Fruit fly (Drosophila melanogaster) whole organism, embryonic: ENCODE results near the gene Cipc.

Experiments
- Atf-2 ChIP-seq: fragments of 200-800 bp; sonication (Bioruptor generic); optimal IDR thresholded peaks from 2 replicates; lab custom pipeline; 2016; ENCODE audit warnings: missing biosample characterization, missing genetic modification characterization
- B-H2 ChIP-seq: fragments of 200-800 bp; sonication (Bioruptor generic); optimal IDR thresholded peaks from 2 replicates; lab custom pipeline; 2018; ENCODE audit warnings: missing biosample characterization, mild to moderate bottlenecking, missing genetic modification characterization
- CG11247 ChIP-seq: fragments of 200-800 bp; sonication (Bioruptor generic); IDR thresholded peaks from 2 replicates; pipeline ENCODE4 v1.3.6; 2022; ENCODE audit warnings: missing biosample characterization, missing genetic modification characterization
- CG12769 ChIP-seq: fragments of 200-800 bp; sonication (Bioruptor generic); optimal IDR thresholded peaks from 2 replicates; lab custom pipeline; 2019; ENCODE audit warnings: missing biosample characterization, mild to moderate bottlenecking, missing genetic modification characterization, moderate library complexity
- CG13123 ChIP-seq: fragments of 200-800 bp; sonication (Bioruptor generic); optimal IDR thresholded peaks from 2 replicates; lab custom pipeline; 2016; ENCODE audit warnings: missing biosample characterization, missing genetic modification characterization
- CG14050 ChIP-seq: fragments of 200-800 bp; sonication (Bioruptor generic); IDR thresholded peaks from 3 replicates; pipeline ENCODE4 v1.3.6; 2022; ENCODE audit warnings: missing biosample characterization, missing genetic modification characterization
- CG15479 ChIP-seq: fragments of 200-800 bp; sonication (Bioruptor generic); optimal IDR thresholded peaks from 3 replicates; lab custom pipeline; 2019; ENCODE audit warnings: missing biosample characterization, mild to moderate bottlenecking, missing genetic modification characterization, moderate library complexity
- CG1602 ChIP-seq: fragments of 200-800 bp; sonication (Bioruptor generic); optimal IDR thresholded peaks from 3 replicates; lab custom pipeline; 2016; ENCODE audit warnings: missing biosample characterization, missing genetic modification characterization
- CG2202 ChIP-seq: fragments of 200-800 bp; sonication (Bioruptor generic); optimal IDR thresholded peaks from 2 replicates; lab custom pipeline; 2018; ENCODE audit warnings: missing biosample characterization, mild to moderate bottlenecking, missing genetic modification characterization
- CG2875 ChIP-seq: fragments of 200-800 bp; sonication (Bioruptor generic); optimal IDR thresholded peaks from 2 replicates; lab custom pipeline; 2017; ENCODE audit warnings: missing biosample characterization, mild to moderate bottlenecking, missing genetic modification characterization, missing genetic modification reagents
- CG32767 ChIP-seq: fragments of 200-800 bp; sonication (Bioruptor generic); IDR thresholded peaks from 2 replicates; pipeline ENCODE4 v1.3.6; 2022; ENCODE audit warnings: missing biosample characterization, missing genetic modification characterization
- CG3847 ChIP-seq: fragments of 200-800 bp; sonication (Bioruptor generic); IDR thresholded peaks from 2 replicates; pipeline ENCODE4 v1.3.6; 2022; ENCODE audit warnings: missing biosample characterization, missing genetic modification characterization
- CG42726 ChIP-seq: fragments of 200-800 bp; sonication (Bioruptor generic); IDR thresholded peaks from 2 replicates; pipeline ENCODE4 v1.3.6; 2022; ENCODE audit warnings: missing biosample characterization, missing genetic modification characterization; ENCODE audit not compliant: partially characterized antibody
- CG4707 ChIP-seq: fragments of 200-800 bp; sonication (Bioruptor generic); optimal IDR thresholded peaks from 2 replicates; lab custom pipeline; 2018; ENCODE audit warnings: missing biosample characterization, mild to moderate bottlenecking, missing genetic modification characterization, moderate library complexity
- CG7271 ChIP-seq: fragments of 200-800 bp; sonication (Bioruptor generic); optimal IDR thresholded peaks from 2 replicates; lab custom pipeline; 2018; ENCODE audit warnings: missing biosample characterization, mild to moderate bottlenecking, missing genetic modification characterization, moderate library complexity
- CG8290 ChIP-seq, 3 experiments: fragments of 200-800 bp; sonication (Bioruptor generic); optimal IDR thresholded peaks; 2 replicates each; lab custom pipeline; 2016 to 2019; ENCODE audit warnings: missing biosample characterization in 3 of 3, missing genetic modification characterization in 3 of 3, mild to moderate bottlenecking in 2 of 3, moderate library complexity in 1 of 3
- CG8478 ChIP-seq: fragments of >200 bp; optimal IDR thresholded peaks from 2 replicates; lab custom pipeline; 2018
- D19A ChIP-seq: fragments of 200-800 bp; optimal IDR thresholded peaks from 3 replicates; lab custom pipeline; 2019; ENCODE audit warnings: missing biosample characterization, mild to moderate bottlenecking, missing genetic modification characterization, moderate library complexity
- Dip2 ChIP-seq: fragments of 200-800 bp; sonication (Bioruptor generic); IDR thresholded peaks from 2 replicates; pipeline ENCODE4 v1.3.6; 2022; ENCODE audit warnings: missing biosample characterization, missing genetic modification characterization
- Dip3 ChIP-seq: fragments of 200-800 bp; sonication (Bioruptor generic); optimal IDR thresholded peaks from 3 replicates; lab custom pipeline; 2016; ENCODE audit warnings: missing biosample characterization, missing genetic modification characterization
- Dref ChIP-seq: fragments of 200-800 bp; sonication (Bioruptor generic); IDR thresholded peaks from 2 replicates; pipeline ENCODE4 v1.3.6; 2022; ENCODE audit warnings: missing biosample characterization, missing genetic modification characterization
- HHEX ChIP-seq: fragments of 200-800 bp; sonication (Bioruptor generic); optimal IDR thresholded peaks from 3 replicates; lab custom pipeline; 2017; ENCODE audit warnings: missing biosample characterization, mild to moderate bottlenecking, missing genetic modification characterization, missing genetic modification reagents
- HLHmδ ChIP-seq: fragments of 200-800 bp; sonication (Bioruptor generic); optimal IDR thresholded peaks from 2 replicates; lab custom pipeline; 2018; ENCODE audit warnings: missing biosample characterization, mild to moderate bottlenecking, missing genetic modification characterization, moderate library complexity
- Hr3 ChIP-seq: fragments of 200-800 bp; sonication (Bioruptor generic); optimal IDR thresholded peaks from 3 replicates; lab custom pipeline; 2016; ENCODE audit warnings: missing biosample characterization, missing genetic modification characterization
- Mes4 ChIP-seq: fragments of 200-800 bp; sonication (Bioruptor generic); optimal IDR thresholded peaks from 2 replicates; lab custom pipeline; 2016; ENCODE audit warnings: missing biosample characterization, missing genetic modification characterization
- NK7.1 ChIP-seq: fragments of 200-800 bp; sonication (Bioruptor generic); optimal IDR thresholded peaks from 3 replicates; lab custom pipeline; 2016; ENCODE audit warnings: missing biosample characterization, missing genetic modification characterization
- Nf-YA ChIP-seq: fragments of 200-800 bp; sonication (Bioruptor generic); IDR thresholded peaks from 2 replicates; pipeline ENCODE4 v1.3.6; 2022; ENCODE audit warnings: missing biosample characterization, missing genetic modification characterization
- Nf-YB ChIP-seq: fragments of 200-800 bp; sonication (Bioruptor generic); optimal IDR thresholded peaks from 3 replicates; lab custom pipeline; 2019; ENCODE audit warnings: missing biosample characterization, mild to moderate bottlenecking, missing genetic modification characterization, moderate library complexity
- Rx ChIP-seq: fragments of 200-800 bp; sonication (Bioruptor generic); IDR thresholded peaks from 2 replicates; pipeline ENCODE4 v1.3.6; 2022; ENCODE audit warnings: missing biosample characterization, missing genetic modification characterization
- Sin3A ChIP-seq: fragments of >200 bp; optimal IDR thresholded peaks from 2 replicates; lab custom pipeline; 2018
- Tbp ChIP-seq: fragments of >200 bp; optimal IDR thresholded peaks from 2 replicates; lab custom pipeline; 2018; ENCODE audit warnings: missing biosample characterization, missing genetic modification characterization
- Usf ChIP-seq: fragments of 200-800 bp; sonication (Bioruptor generic); optimal IDR thresholded peaks from 2 replicates; lab custom pipeline; 2017; ENCODE audit warnings: missing genotype, missing biosample characterization, missing genetic modification characterization
- amos ChIP-seq: fragments of 200-800 bp; sonication (Bioruptor generic); IDR thresholded peaks from 2 replicates; pipeline ENCODE4 v1.3.6; 2022; ENCODE audit warnings: missing biosample characterization, missing genetic modification characterization; ENCODE audit not compliant: partially characterized antibody
- chn ChIP-seq: fragments of 200-800 bp; sonication (Bioruptor generic); optimal IDR thresholded peaks from 2 replicates; lab custom pipeline; 2016; ENCODE audit warnings: missing biosample characterization, missing genetic modification characterization
- danr ChIP-seq: fragments of 200-800 bp; sonication (Bioruptor generic); IDR thresholded peaks from 2 replicates; pipeline ENCODE4 v1.3.6; 2022; ENCODE audit warnings: missing biosample characterization, missing genetic modification characterization
- eyg ChIP-seq: fragments of 200-800 bp; sonication (Bioruptor generic); optimal IDR thresholded peaks from 3 replicates; lab custom pipeline; 2016; ENCODE audit warnings: missing biosample characterization, missing genetic modification characterization
- fd64A ChIP-seq: fragments of 200-800 bp; sonication (Bioruptor generic); optimal IDR thresholded peaks from 3 replicates; lab custom pipeline; 2018; ENCODE audit warnings: missing biosample characterization, mild to moderate bottlenecking, missing genetic modification characterization
- hbn ChIP-seq: fragments of 200-800 bp; sonication (Bioruptor generic); IDR thresholded peaks from 2 replicates; pipeline ENCODE4 v1.3.6; 2022; ENCODE audit warnings: missing biosample characterization, missing genetic modification characterization; ENCODE audit not compliant: partially characterized antibody
- hkb ChIP-seq, 2 experiments: fragments of 200-800 bp in 1 of 2; fragments of >200 bp in 1 of 2; sonication (Bioruptor generic) in 1 of 2; IDR thresholded peaks in 1 of 2; optimal IDR thresholded peaks in 1 of 2; 2 replicates each; pipeline versions ENCODE4 v1.3.6 to Lab custom; 2017 to 2022; ENCODE audit warnings: missing biosample characterization in 1 of 2, missing genetic modification characterization in 1 of 2
- ind ChIP-seq: fragments of 200-800 bp; sonication (Bioruptor generic); optimal IDR thresholded peaks from 3 replicates; lab custom pipeline; 2016; ENCODE audit warnings: missing biosample characterization, missing genetic modification characterization
- insv ChIP-seq, 2 experiments: fragments of 200-800 bp; sonication (Bioruptor generic); optimal IDR thresholded peaks; 3 replicates each; lab custom pipeline; 2016 to 2018; ENCODE audit warnings: missing biosample characterization in 2 of 2, missing genetic modification characterization in 2 of 2
- jigr1 ChIP-seq: fragments of 200-800 bp; sonication (Bioruptor generic); IDR thresholded peaks from 3 replicates; pipeline ENCODE4 v1.3.6; 2022; ENCODE audit warnings: missing biosample characterization, missing genetic modification characterization
- kah ChIP-seq: fragments of 200-800 bp; sonication (Bioruptor generic); optimal IDR thresholded peaks from 2 replicates; lab custom pipeline; 2018; ENCODE audit warnings: missing biosample characterization, mild to moderate bottlenecking, missing genetic modification characterization
- klu ChIP-seq: fragments of 200-800 bp; sonication (Bioruptor generic); IDR thresholded peaks from 2 replicates; pipeline ENCODE4 v1.3.6; 2022; ENCODE audit warnings: missing biosample characterization, missing genetic modification characterization
- knrl ChIP-seq: fragments of 200-800 bp; sonication (Bioruptor generic); IDR thresholded peaks from 3 replicates; pipeline ENCODE4 v1.3.6; 2022; ENCODE audit warnings: missing biosample characterization, missing genetic modification characterization; ENCODE audit not compliant: partially characterized antibody
- mirr ChIP-seq: fragments of 200-800 bp; sonication (Bioruptor generic); optimal IDR thresholded peaks from 3 replicates; lab custom pipeline; 2018; ENCODE audit warnings: missing biosample characterization, mild to moderate bottlenecking, missing genetic modification characterization
- slbo ChIP-seq: fragments of 200-800 bp; sonication (Bioruptor generic); IDR thresholded peaks from 2 replicates; pipeline ENCODE4 v1.3.6; 2022; ENCODE audit warnings: missing biosample characterization, missing genetic modification characterization
- toy ChIP-seq: fragments of 200-800 bp; sonication (Bioruptor generic); IDR thresholded peaks from 2 replicates; pipeline ENCODE4 v1.3.6; 2022; ENCODE audit warnings: missing biosample characterization, missing genetic modification characterization
- tup ChIP-seq: fragments of 200-800 bp; sonication (Bioruptor generic); optimal IDR thresholded peaks from 2 replicates; lab custom pipeline; 2016; ENCODE audit warnings: missing biosample characterization, mild to moderate bottlenecking, missing genetic modification characterization, moderate library complexity
- unc-4 ChIP-seq: fragments of 200-800 bp; sonication (Bioruptor generic); IDR thresholded peaks from 2 replicates; pipeline ENCODE4 v1.3.6; 2022; ENCODE audit warnings: missing biosample characterization, missing genetic modification characterization; ENCODE audit not compliant: partially characterized antibody
- zen ChIP-seq: fragments of 200-800 bp; sonication (Bioruptor generic); optimal IDR thresholded peaks from 3 replicates; lab custom pipeline; 2018; ENCODE audit warnings: missing biosample characterization, mild to moderate bottlenecking, missing genetic modification characterization, moderate library complexity
- zen2 ChIP-seq: fragments of 200-800 bp; sonication (Bioruptor generic); IDR thresholded peaks from 3 replicates; pipeline ENCODE4 v1.3.6; 2022; ENCODE audit warnings: missing biosample characterization, missing genetic modification characterization; ENCODE audit not compliant: partially characterized antibody

Cipc gene

DNA sequence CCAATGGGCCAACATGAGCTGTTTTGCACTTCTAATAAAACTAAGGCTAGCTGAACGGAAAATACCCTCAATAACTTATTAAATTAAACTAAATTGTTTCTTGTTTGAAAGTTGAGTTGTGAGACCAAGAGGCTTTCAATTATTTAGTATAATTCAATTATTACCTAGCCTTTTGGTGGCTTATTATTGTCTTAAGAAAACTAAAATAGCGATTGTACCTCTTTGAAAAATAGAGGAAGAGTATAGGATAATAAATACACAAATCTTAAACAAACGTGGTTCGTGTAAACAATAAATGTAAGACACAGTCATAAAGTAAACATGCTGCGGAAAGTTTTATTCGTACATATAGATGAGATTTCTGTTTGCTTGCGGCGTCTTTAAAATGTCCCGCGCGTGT lies 14.4 kb downstream of the Cipc start (continued):
- TF ChIP-seq CG3847 (GFP tag; lab: Robert Waterston, UW), result peak; percentile 51
- TF ChIP-seq CG1602 (GFP tag; lab: Kevin White, UChicago), result no peak
- no peak for TF ChIP-seq NK7.1 (GFP tag; lab: Kevin White, UChicago)
- no peak for TF ChIP-seq CG8478 (lab: Kevin White, UChicago)
- no peak for TF ChIP-seq CG4707 (GFP tag; lab: Kevin White, UChicago)
- no peak for TF ChIP-seq Nf-YA (GFP tag; lab: Robert Waterston, UW)
- no peak for TF ChIP-seq CG14050 (GFP tag; lab: Robert Waterston, UW)
- no peak for TF ChIP-seq hbn (GFP tag; lab: Robert Waterston, UW)
- no peak for TF ChIP-seq zen2 (GFP tag; lab: Robert Waterston, UW)
- TF ChIP-seq unc-4 (GFP tag; lab: Robert Waterston, UW), result no peak
- TF ChIP-seq D19A (tag; lab: Kevin White, UChicago), result peak; percentile 63
- no peak for TF ChIP-seq CG13123 (GFP tag; lab: Kevin White, UChicago)
- peak; percentile 17 for TF ChIP-seq Hr3 (GFP tag; lab: Kevin White, UChicago)
- no peak for TF ChIP-seq Usf
- no peak for TF ChIP-seq kah (GFP tag; lab: Kevin White, UChicago)
- no peak for TF ChIP-seq Atf-2 (GFP tag; lab: Kevin White, UChicago)
- peak; percentile 66 for TF ChIP-seq Dip3 (GFP tag; lab: Kevin White, UChicago)
- no peak for TF ChIP-seq CG32767 (GFP tag; lab: Robert Waterston, UW)
- no peak for TF ChIP-seq CG2202
- no peak for TF ChIP-seq Tbp (GFP tag; lab: Kevin White, UChicago)
- no peak for TF ChIP-seq mirr
- peak; percentile 9 for TF ChIP-seq HHEX (GFP tag; lab: Kevin White, UChicago)
- TF ChIP-seq Sin3A (lab: Kevin White, UChicago), result no peak
- TF ChIP-seq Dip2 (GFP tag; lab: Robert Waterston, UW), result no peak
- TF ChIP-seq CG12769, result no peak
- no peak for TF ChIP-seq insv (GFP tag; optimal IDR thresholded peaks at IDR 0.05; lab: Kevin White, UChicago)
- no peak for TF ChIP-seq B-H2 (GFP tag; lab: Kevin White, UChicago)
- no peak for TF ChIP-seq CG11247 (GFP tag; lab: Robert Waterston, UW)
- TF ChIP-seq CG2875 (GFP tag; lab: Kevin White, UChicago), result no peak
- TF ChIP-seq amos, result no peak
- TF ChIP-seq Mes4 (GFP tag; lab: Kevin White, UChicago), result no peak
- TF ChIP-seq danr (GFP tag; lab: Robert Waterston, UW), result no peak
- 0 out of 2 replicates have a peak, but pooled peaks have one; percentile 28 for TF ChIP-seq klu (GFP tag; lab: Robert Waterston, UW)
- no peak for TF ChIP-seq chn (GFP tag; lab: Kevin White, UChicago)
- peak; percentile 68 for TF ChIP-seq slbo (GFP tag; lab: Robert Waterston, UW)
- no peak for TF ChIP-seq CG8290 (GFP tag; optimal IDR thresholded peaks at IDR 0.05; lab: Kevin White, UChicago)
- TF ChIP-seq CG8290 (tag; optimal IDR thresholded peaks at IDR 0.05; lab: Kevin White, UChicago), result no peak
- TF ChIP-seq eyg, result no peak
- TF ChIP-seq hkb (optimal IDR thresholded peaks at IDR 0.05; lab: Kevin White, UChicago), result no peak
- TF ChIP-seq hkb (GFP tag; IDR thresholded peaks at IDR 0.05; lab: Robert Waterston, UW), result no peak
- no peak for TF ChIP-seq Nf-YB (GFP tag; lab: Kevin White, UChicago)
- no peak for TF ChIP-seq CG15479
- TF ChIP-seq fd64A (GFP tag; lab: Kevin White, UChicago), result no peak
- no peak for TF ChIP-seq knrl
- no peak for TF ChIP-seq jigr1 (GFP tag; lab: Robert Waterston, UW)
- no peak for TF ChIP-seq tup (GFP tag; lab: Kevin White, UChicago)
- TF ChIP-seq HLHmδ (GFP tag; lab: Kevin White, UChicago), result no peak
- no peak for TF ChIP-seq CG7271 (tag; lab: Kevin White, UChicago)
- TF ChIP-seq toy, result no peak
- no peak for TF ChIP-seq Rx
- TF ChIP-seq zen (tag; lab: Kevin White, UChicago), result no peak
- TF ChIP-seq Dref, result no peak
- no peak for TF ChIP-seq CG42726 (GFP tag; lab: Robert Waterston, UW)
- TF ChIP-seq ind (GFP tag; lab: Kevin White, UChicago), result no peak
